Fruit fly (Drosophila melanogaster): ENCODE measurements around the gene CG8209.

Gene CG8209

dm6 chr3L:8024278-8025140 is 48.3 kb downstream of the CG8209 start (continued):
- TF ChIP-seq grau (tag; optimal IDR thresholded peaks at IDR 0.05) = peak; percentile 52
- no peak for TF ChIP-seq Mad (GFP tag; optimal IDR thresholded peaks at IDR 0.05)
- peak; percentile 72 for TF ChIP-seq slbo (GFP tag; IDR thresholded peaks at IDR 0.05)
- TF ChIP-seq Xrp1 (GFP tag; IDR thresholded peaks at IDR 0.05) = peak; percentile 66
- no peak for TF ChIP-seq peb (GFP tag; IDR thresholded peaks at IDR 0.05)
- TF ChIP-seq CG3847 (GFP tag; IDR thresholded peaks at IDR 0.05) = peak; percentile 19; the same call in 1 of the 2 replicates
- no peak for TF ChIP-seq prd (optimal IDR thresholded peaks at IDR 0.05)
- peak; percentile 76 for TF ChIP-seq prd (GFP tag; IDR thresholded peaks at IDR 0.05)
- peak; percentile 36 for TF ChIP-seq Hsf (GFP tag; optimal IDR thresholded peaks at IDR 0.05)
- TF ChIP-seq zen2 (GFP tag; IDR thresholded peaks at IDR 0.05; ENCODE audit: partially characterized antibody) = no peak
- TF ChIP-seq CG32772 (GFP tag; IDR thresholded peaks at IDR 0.05) = no peak
- no peak for TF ChIP-seq CG8281 (tag; optimal IDR thresholded peaks at IDR 0.05)
- TF ChIP-seq GATAe (GFP tag; conservative IDR thresholded peaks at IDR 0.05) = peak; percentile 32; the same call in 1 of the 2 replicates
- peak; percentile 82 for TF ChIP-seq Ada2b (GFP tag; IDR thresholded peaks at IDR 0.05)
- TF ChIP-seq Med (GFP tag) = peak; percentile 73
- TF ChIP-seq MTF-1 (GFP tag; optimal IDR thresholded peaks at IDR 0.05; ENCODE audit: borderline replicate concordance) = no peak
- no peak for TF ChIP-seq unc-4 (GFP tag; IDR thresholded peaks at IDR 0.05; ENCODE audit: partially characterized antibody)
- TF ChIP-seq Atf3 (GFP tag; optimal IDR thresholded peaks at IDR 0.05) = no peak
- TF ChIP-seq lov (optimal IDR thresholded peaks at IDR 0.05) = no peak
- TF ChIP-seq lov (GFP tag; IDR thresholded peaks at IDR 0.05) = 0 out of 3 replicates have a peak, but pooled peaks have one; percentile 49
- TF ChIP-seq CG11093 (GFP tag; IDR thresholded peaks at IDR 0.05) = 0 out of 3 replicates have a peak, but pooled peaks have one; percentile 37
- TF ChIP-seq Mrtf (GFP tag; IDR thresholded peaks at IDR 0.05) = peak; percentile 38; the same call in 1 of the 3 replicates
- TF ChIP-seq CG10565 (GFP tag; optimal IDR thresholded peaks at IDR 0.05) = no peak
- peak; percentile 8 for TF ChIP-seq Fer2 (tag; optimal IDR thresholded peaks at IDR 0.05)
- TF ChIP-seq Poxn (GFP tag; IDR thresholded peaks at IDR 0.05) = no peak
- TF ChIP-seq zen (tag; optimal IDR thresholded peaks at IDR 0.05) = no peak
- peak; percentile 7 for TF ChIP-seq Nf-YB (GFP tag; optimal IDR thresholded peaks at IDR 0.05)
- peak; percentile 55 for TF ChIP-seq CG2712 (tag; optimal IDR thresholded peaks at IDR 0.05)
- peak; percentile 71 for TF ChIP-seq cg (GFP tag; optimal IDR thresholded peaks at IDR 0.05)
- no peak for TF ChIP-seq cato (GFP tag; optimal IDR thresholded peaks at IDR 0.05; ENCODE audit: borderline replicate concordance)
- 0 out of 2 replicates have a peak, but pooled peaks have one; percentile 15 for TF ChIP-seq onecut (GFP tag; IDR thresholded peaks at IDR 0.05)
- no peak for TF ChIP-seq CG1792 (GFP tag; optimal IDR thresholded peaks at IDR 0.05)
- peak; percentile 87 for TF ChIP-seq oc (tag; optimal IDR thresholded peaks at IDR 0.05)
- peak; percentile 75 for TF ChIP-seq Aef1 (GFP tag; IDR thresholded peaks at IDR 0.05)
- no peak for TF ChIP-seq HLH4C (GFP tag; IDR thresholded peaks at IDR 0.05; ENCODE audit: partially characterized antibody)
- peak; percentile 46; the same call in 1 of the 2 replicates for TF ChIP-seq wor (GFP tag; IDR thresholded peaks at IDR 0.05)
- peak; percentile 16 for TF ChIP-seq CG15011 (GFP tag; optimal IDR thresholded peaks at IDR 0.05)
- peak; percentile 16 to 21 for TF ChIP-seq bsh (GFP tag; optimal IDR thresholded peaks at IDR 0.05)
- no peak for TF ChIP-seq CkIIα-i1 (GFP tag; IDR thresholded peaks at IDR 0.05)
- peak; percentile 69 for TF ChIP-seq Drgx (GFP tag; IDR thresholded peaks at IDR 0.05)
- TF ChIP-seq yki (optimal IDR thresholded peaks at IDR 0.05) = no peak
- TF ChIP-seq fd96Cb (tag; optimal IDR thresholded peaks at IDR 0.05) = peak; percentile 11
- TF ChIP-seq CG7556 (GFP tag; optimal IDR thresholded peaks at IDR 0.05) = peak; percentile 37
- peak; percentile 31 for TF ChIP-seq Ssrp (tag; optimal IDR thresholded peaks at IDR 0.05)
- TF ChIP-seq Deaf1 (tag; optimal IDR thresholded peaks at IDR 0.05) = peak; percentile 26
- TF ChIP-seq tll (GFP tag; optimal IDR thresholded peaks at IDR 0.05) = no peak
- peak; percentile 65 for TF ChIP-seq row (GFP tag; IDR thresholded peaks at IDR 0.05)
- peak; percentile 19 for TF ChIP-seq tin (GFP tag; optimal IDR thresholded peaks at IDR 0.05)
- peak; percentile 52 for TF ChIP-seq HLHmδ (GFP tag; optimal IDR thresholded peaks at IDR 0.05)
